Worm (Caenorhabditis elegans) whole organism, early embryonic: ENCODE results near the gene srg-3.

Experiments
- B0310.2 ChIP-seq: sonication (generic microtip); optimal IDR thresholded peaks from 2 replicates; lab custom pipeline; 2016; ENCODE audit warnings: mild to moderate bottlenecking, missing genetic modification characterization, missing compliant biosample characterization
- F13C5.2 ChIP-seq: sonication (generic microtip); optimal IDR thresholded peaks from 2 replicates; lab custom pipeline; 2017; ENCODE audit warnings: mild to moderate bottlenecking, missing genetic modification characterization, inconsistent platforms, missing compliant biosample characterization
- aly-1 ChIP-seq: sonication (generic microtip); optimal IDR thresholded peaks from 2 replicates; lab custom pipeline; 2016; ENCODE audit warnings: missing genetic modification characterization, missing compliant biosample characterization
- ama-1 ChIP-seq: fragments of 150-350 bp; optimal IDR thresholded peaks from 2 replicates; lab custom pipeline; 2014
- ceh-13 ChIP-seq: fragments of 200-800 bp; sonication (Bioruptor generic); optimal IDR thresholded peaks from 2 replicates; lab custom pipeline; 2018; ENCODE audit warnings: mild to moderate bottlenecking, missing genetic modification characterization, missing compliant biosample characterization
- ceh-36 ChIP-seq: sonication (generic microtip); optimal IDR thresholded peaks from 2 replicates; lab custom pipeline; 2016; ENCODE audit warnings: missing genetic modification characterization, inconsistent platforms, missing compliant biosample characterization
- ets-7 ChIP-seq: sonication (generic microtip); optimal IDR thresholded peaks from 2 replicates; lab custom pipeline; 2016; ENCODE audit warnings: missing genotype, missing genetic modification characterization, missing compliant biosample characterization
- flt-1 ChIP-seq: fragments of 200-800 bp; sonication (Bioruptor generic); IDR thresholded peaks from 2 replicates; pipeline ENCODE4 v1.3.6; 2022; ENCODE audit warnings: missing genetic modification characterization, missing compliant biosample characterization
- hmbx-1 ChIP-seq: sonication (generic microtip); optimal IDR thresholded peaks from 2 replicates; lab custom pipeline; 2016; ENCODE audit warnings: mild to moderate bottlenecking, missing genetic modification characterization, missing compliant biosample characterization
- hmg-4 ChIP-seq: fragments of 200-800 bp; sonication (Bioruptor generic); optimal IDR thresholded peaks from 2 replicates; lab custom pipeline; 2018; ENCODE audit warnings: mild to moderate bottlenecking, missing genetic modification characterization, missing compliant biosample characterization
- hnd-1 ChIP-seq: sonication (generic microtip); optimal IDR thresholded peaks from 2 replicates; lab custom pipeline; 2016; ENCODE audit warnings: missing genetic modification characterization, missing compliant biosample characterization
- pes-1 ChIP-seq: fragments of 200-800 bp; sonication (Bioruptor generic); IDR thresholded peaks from 2 replicates; pipeline ENCODE4 v1.3.6; 2022; ENCODE audit warnings: missing genetic modification reagents, missing genetic modification characterization, missing compliant biosample characterization
- scrt-1 ChIP-seq: fragments of 200-800 bp; sonication (Bioruptor generic); IDR thresholded peaks from 2 replicates; pipeline ENCODE4 v1.3.6; 2022; ENCODE audit warnings: missing genetic modification characterization, missing compliant biosample characterization
- sea-1 ChIP-seq: fragments of 200-800 bp; sonication (Bioruptor generic); conservative IDR thresholded peaks from 2 replicates; pipeline ENCODE4 v1.3.6; 2022; ENCODE audit warnings: missing genetic modification characterization, missing compliant biosample characterization
- tbx-11 ChIP-seq: fragments of 200-800 bp; sonication (Bioruptor generic); IDR thresholded peaks from 2 replicates; pipeline ENCODE4 v1.3.6; 2022; ENCODE audit warnings: missing genetic modification characterization, missing compliant biosample characterization
- tbx-37 ChIP-seq: fragments of 200-800 bp; sonication (Bioruptor generic); conservative IDR thresholded peaks from 2 replicates; pipeline ENCODE4 v1.3.6; 2022; ENCODE audit warnings: missing genetic modification reagents, missing genetic modification characterization, missing compliant biosample characterization
- tra-4 ChIP-seq: sonication (generic microtip); optimal IDR thresholded peaks from 2 replicates; lab custom pipeline; 2017; ENCODE audit warnings: missing genetic modification characterization, missing compliant biosample characterization

srg-3 gene

ce11 chrIII:6264447-6264846 lies 5.7 kb downstream of the srg-3 start, which contains the start of gene srg-5:
Gene srg-5, minus strand, starts transcription at chrIII:6264547.
- no peak for TF ChIP-seq ceh-36
- no peak for TF ChIP-seq hnd-1
- TF ChIP-seq B0310.2 (tag; lab: Kevin White, UChicago), result no peak
- no peak for TF ChIP-seq hmbx-1 (tag; lab: Kevin White, UChicago)
- TF ChIP-seq ama-1 (lab: Kevin White, UChicago), result no peak
- TF ChIP-seq tra-4 (tag; lab: Kevin White, UChicago), result no peak
- TF ChIP-seq flt-1 (GFP tag; lab: Robert Waterston, UW), result no peak
- no peak for TF ChIP-seq sea-1

- no peak for TF ChIP-seq hmbx-1 (tag; lab: Kevin White, UChicago)
- no peak for TF ChIP-seq aly-1 (tag; lab: Kevin White, UChicago)
- no peak for TF ChIP-seq tbx-37 (GFP tag; lab: Robert Waterston, UW)
- TF ChIP-seq flt-1 (GFP tag; lab: Robert Waterston, UW), result no peak
- TF ChIP-seq sea-1, result no peak
- no peak for TF ChIP-seq hmg-4 (GFP tag; lab: Kevin White, UChicago)
- no peak for TF ChIP-seq pes-1
- no peak for TF ChIP-seq F13C5.2 (tag; lab: Kevin White, UChicago)
Observed at ce11 chrIII:6261985-6262384, 8.2 kb downstream of the srg-3 start, which contains the start of gene srg-4. Gene srg-4, minus strand, starts transcription at chrIII:6262085.

ce11 chrIII:6260115-6260514 lies 10.1 kb downstream of the srg-3 start, which contains the start of gene srg-2:
Gene srg-2, minus strand, starts transcription at chrIII:6260215.
- no peak for TF ChIP-seq aly-1 (tag; lab: Kevin White, UChicago)

- no peak for TF ChIP-seq tbx-11 (GFP tag; lab: Robert Waterston, UW)
Observed at ce11 chrIII:6258262-6258661, 11.9 kb downstream of the srg-3 start, which contains the start of gene srg-1. Gene srg-1, minus strand, starts transcription at chrIII:6258362.

ce11 chrIII:6256675-6257074 lies 13.5 kb downstream of the srg-3 start, which contains the start of gene srg-9:
Gene srg-9, minus strand, starts transcription at chrIII:6256775.
- TF ChIP-seq ceh-13 (GFP tag; lab: Kevin White, UChicago) (no peak), ama-1 (lab: Kevin White, UChicago) (no peak), scrt-1 (GFP tag; lab: Robert Waterston, UW) (no peak), B0310.2 (tag; lab: Kevin White, UChicago) (no peak), hmbx-1 (tag; lab: Kevin White, UChicago) (no peak), flt-1 (GFP tag; lab: Robert Waterston, UW) (no peak), aly-1 (tag; lab: Kevin White, UChicago) (no peak), hmg-4 (GFP tag; lab: Kevin White, UChicago) (no peak), sea-1 (no peak), tbx-11 (GFP tag; lab: Robert Waterston, UW) (no peak), pes-1 (no peak), tbx-37 (GFP tag; lab: Robert Waterston, UW) (no peak), tra-4 (tag; lab: Kevin White, UChicago) (no peak), ceh-36 (no peak), ets-7 (tag; lab: Kevin White, UChicago) (no peak), hnd-1 (no peak), F13C5.2 (tag; lab: Kevin White, UChicago) (no peak)

ce11 chrIII:6254737-6255136 lies 15.4 kb downstream of the srg-3 start, which contains the start of gene srg-8:
Gene srg-8, minus strand, starts transcription at chrIII:6254837.
- no peak for TF ChIP-seq ceh-36
- no peak for TF ChIP-seq ceh-13 (GFP tag; lab: Kevin White, UChicago)

ce11 chrIII:6251511-6251910 lies 18.7 kb downstream of the srg-3 start, which contains the start of gene amdh-1:
Gene amdh-1, plus strand, starts transcription at chrIII:6251811.
- TF ChIP-seq pes-1 (no peak), scrt-1 (GFP tag; lab: Robert Waterston, UW) (no peak), tra-4 (tag; lab: Kevin White, UChicago) (no peak), flt-1 (GFP tag; lab: Robert Waterston, UW) (no peak), B0310.2 (tag; lab: Kevin White, UChicago) (no peak), ceh-13 (GFP tag; lab: Kevin White, UChicago) (no peak), F13C5.2 (tag; lab: Kevin White, UChicago) (no peak)

- no peak for TF ChIP-seq F13C5.2 (tag; lab: Kevin White, UChicago)
- no peak for TF ChIP-seq ceh-36
- no peak; the same call in 1 of the 2 replicates for TF ChIP-seq flt-1 (GFP tag; lab: Robert Waterston, UW)
- TF ChIP-seq ceh-13 (GFP tag; lab: Kevin White, UChicago), result no peak
- TF ChIP-seq aly-1 (tag; lab: Kevin White, UChicago), result no peak
- TF ChIP-seq ama-1 (lab: Kevin White, UChicago), result no peak
- no peak for TF ChIP-seq tra-4 (tag; lab: Kevin White, UChicago)
- TF ChIP-seq tbx-11 (GFP tag; lab: Robert Waterston, UW), result no peak
- TF ChIP-seq ets-7 (tag; lab: Kevin White, UChicago), result no peak
- TF ChIP-seq hmg-4 (GFP tag; lab: Kevin White, UChicago), result no peak
- no peak for TF ChIP-seq tbx-37 (GFP tag; lab: Robert Waterston, UW)
Observed at ce11 chrIII:6248064-6248687, 22.0 kb downstream of the srg-3 start, which contains the start of the genes gen-1 and stt-3. Gene gen-1, minus strand, starts transcription at chrIII:6248158. Gene stt-3, plus strand, starts transcription at chrIII:6248637.
